Worm (Caenorhabditis elegans) whole organism, L4 larva: ENCODE data around the gene sru-35.
A peak's percentile ranks its signal among the peaks of the same experiment; 100 is the strongest.

Experiments used
- F10B5.3 ChIP-seq: sonication (generic microtip); optimal IDR thresholded peaks from 2 replicates; lab custom pipeline; 2016; ENCODE audit warnings: mild to moderate bottlenecking, missing genetic modification characterization, missing compliant biosample characterization
- F26F4.8 ChIP-seq: fragments of 200-800 bp; sonication (Bioruptor generic); conservative IDR thresholded peaks from 2 replicates; pipeline ENCODE4 v1.3.6; 2022; ENCODE audit warnings: missing genetic modification characterization, missing compliant biosample characterization
- F44E2.7 ChIP-seq: fragments of 200-800 bp; sonication (Bioruptor generic); IDR thresholded peaks from 2 replicates; pipeline ENCODE4 v2.1.2; 2022; ENCODE audit warnings: missing genetic modification characterization, missing compliant biosample characterization
- F49E8.2 ChIP-seq: sonication (generic microtip); optimal IDR thresholded peaks from 2 replicates; lab custom pipeline; 2016; ENCODE audit warnings: missing compliant biosample characterization, mild to moderate bottlenecking, missing genetic modification characterization, borderline replicate concordance
- T20F7.1 ChIP-seq: fragments of 200-800 bp; sonication (Bioruptor generic); optimal IDR thresholded peaks from 2 replicates; lab custom pipeline; 2018; ENCODE audit warnings: mild to moderate bottlenecking, missing genetic modification characterization, missing compliant biosample characterization
- T26A8.4 ChIP-seq: fragments of 200-800 bp; sonication (Bioruptor generic); IDR thresholded peaks from 2 replicates; pipeline ENCODE4 v1.3.6; 2022; ENCODE audit warnings: missing genetic modification characterization, missing compliant biosample characterization
- Y48G9A.11 ChIP-seq: fragments of 200-800 bp; sonication (Bioruptor generic); IDR thresholded peaks from 2 replicates; pipeline ENCODE4 v1.3.6; 2022; ENCODE audit warnings: missing genetic modification reagents, missing genetic modification characterization, missing compliant biosample characterization
- ZK546.5 ChIP-seq, 2 experiments: sonication (generic microtip); optimal IDR thresholded peaks; 2 replicates each; lab custom pipeline; 2017; ENCODE audit warnings: missing biosample characterization in 2 of 2, missing genetic modification characterization in 2 of 2
- aha-1 ChIP-seq: fragments of 150-350 bp; peaks from one replicate; lab custom pipeline; 2014; ENCODE audit warnings: missing biosample characterization, missing genetic modification characterization
- aly-2 ChIP-seq: sonication (generic microtip); optimal IDR thresholded peaks from 2 replicates; lab custom pipeline; 2018; ENCODE audit warnings: missing biosample characterization, missing genetic modification characterization
- ceh-62 ChIP-seq: sonication (generic microtip); optimal IDR thresholded peaks from 2 replicates; lab custom pipeline; 2017; ENCODE audit warnings: missing biosample characterization, missing genetic modification characterization
- ceh-82 ChIP-seq: sonication (generic microtip); optimal IDR thresholded peaks from 2 replicates; lab custom pipeline; 2017; ENCODE audit warnings: missing biosample characterization, missing genetic modification characterization
- daf-16 ChIP-seq, 3 experiments: sonication (generic microtip); optimal IDR thresholded peaks; 2 replicates each; lab custom pipeline; 2016 to 2017; ENCODE audit warnings: missing genetic modification characterization in 3 of 3, missing genetic modification reagents in 3 of 3, mild to moderate bottlenecking in 2 of 3, missing compliant biosample characterization in 2 of 3, missing biosample characterization in 1 of 3, moderate library complexity in 1 of 3
- dmd-8 ChIP-seq: fragments of 200-800 bp; sonication (Bioruptor generic); IDR thresholded peaks from 2 replicates; pipeline ENCODE4 v1.3.6; 2022; ENCODE audit warnings: missing genetic modification characterization, missing compliant biosample characterization
- egl-27 ChIP-seq: sonication (generic microtip); optimal IDR thresholded peaks from 3 replicates; lab custom pipeline; 2017; ENCODE audit warnings: missing biosample characterization, missing genetic modification reagents, missing genetic modification characterization
- egl-43 ChIP-seq: fragments of 200-800 bp; sonication (Bioruptor generic); IDR thresholded peaks from 2 replicates; pipeline ENCODE4 v1.3.6; 2022; ENCODE audit warnings: missing genetic modification reagents, missing genetic modification characterization, missing compliant biosample characterization
- fkh-10 ChIP-seq: fragments of 150-350 bp; optimal IDR thresholded peaks from 2 replicates; lab custom pipeline; 2014; ENCODE audit warnings: missing biosample characterization, missing genetic modification reagents, missing genetic modification characterization
- hif-1 ChIP-seq, 2 experiments: sonication (generic microtip); optimal IDR thresholded peaks; 2 replicates each; lab custom pipeline; 2016 to 2017; ENCODE audit warnings: missing compliant biosample characterization in 2 of 2, missing genetic modification characterization in 2 of 2, missing genetic modification reagents in 2 of 2, missing genotype in 2 of 2, mild to moderate bottlenecking in 1 of 2
- hlh-30 ChIP-seq: sonication (generic microtip); optimal IDR thresholded peaks from 2 replicates; lab custom pipeline; 2017; ENCODE audit warnings: antibody characterized with exemption, mild to moderate bottlenecking, missing genetic modification characterization, missing compliant biosample characterization; ENCODE audit not compliant: insufficient read depth
- lin-13 ChIP-seq: fragments of 150-350 bp; optimal IDR thresholded peaks from 2 replicates; lab custom pipeline; 2014; ENCODE audit warnings: missing biosample characterization, missing genetic modification reagents, missing genetic modification characterization
- lir-3 ChIP-seq: sonication (generic microtip); optimal IDR thresholded peaks from 2 replicates; lab custom pipeline; 2016; ENCODE audit warnings: mild to moderate bottlenecking, missing genetic modification characterization, missing compliant biosample characterization
- lsy-2 ChIP-seq, 2 experiments: fragments of 150-350 bp in 1 of 2; sonication (generic microtip) in 1 of 2; optimal IDR thresholded peaks; 2 replicates each; lab custom pipeline; 2014 to 2017; ENCODE audit warnings: missing biosample characterization in 2 of 2, missing genetic modification characterization in 2 of 2
- madf-5 ChIP-seq, 2 experiments: fragments of 200-800 bp; sonication (Bioruptor generic); IDR thresholded peaks; 2 replicates each; pipeline ENCODE4 v1.3.6; 2022; ENCODE audit warnings: missing compliant biosample characterization in 2 of 2, missing genetic modification characterization in 2 of 2
- madf-9 ChIP-seq: fragments of 200-800 bp; sonication (Bioruptor generic); conservative IDR thresholded peaks from 2 replicates; pipeline ENCODE4 v1.3.6; 2022; ENCODE audit warnings: missing genetic modification reagents, missing genetic modification characterization, missing compliant biosample characterization
- mxl-3 ChIP-seq: fragments of 200-800 bp; sonication (Bioruptor generic); optimal IDR thresholded peaks from 2 replicates; lab custom pipeline; 2018; ENCODE audit warnings: mild to moderate bottlenecking, missing genetic modification characterization, missing compliant biosample characterization
- nhr-25 ChIP-seq: sonication (generic microtip); optimal IDR thresholded peaks from 2 replicates; lab custom pipeline; 2017; ENCODE audit warnings: missing genetic modification characterization, mild to moderate bottlenecking, missing compliant biosample characterization, antibody characterized with exemption, moderate library complexity, borderline replicate concordance; ENCODE audit not compliant: insufficient read depth
- nhr-28 ChIP-seq: fragments of 150-350 bp; optimal IDR thresholded peaks from 2 replicates; lab custom pipeline; 2014; ENCODE audit warnings: missing biosample characterization, missing genetic modification characterization
- nhr-42 ChIP-seq: fragments of 200-800 bp; sonication (Bioruptor generic); IDR thresholded peaks from 2 replicates; pipeline ENCODE4 v1.3.6; 2022; ENCODE audit warnings: missing genetic modification characterization, missing compliant biosample characterization
- nhr-48 ChIP-seq: sonication (generic microtip); optimal IDR thresholded peaks from 2 replicates; lab custom pipeline; 2016; ENCODE audit warnings: mild to moderate bottlenecking, missing genetic modification characterization, missing compliant biosample characterization
- nhr-6 ChIP-seq: fragments of 150-350 bp; optimal IDR thresholded peaks from 2 replicates; lab custom pipeline; 2014; ENCODE audit warnings: missing biosample characterization, missing genetic modification characterization
- pqm-1 ChIP-seq: sonication (generic microtip); optimal IDR thresholded peaks from 2 replicates; lab custom pipeline; 2017; ENCODE audit warnings: missing biosample characterization, missing genetic modification characterization
- saeg-2 ChIP-seq: fragments of 200-800 bp; sonication (Bioruptor generic); IDR thresholded peaks from 2 replicates; pipeline ENCODE4 v1.3.6; 2022; ENCODE audit warnings: missing genetic modification reagents, missing genetic modification characterization, missing compliant biosample characterization
- set-16 ChIP-seq: fragments of 200-800 bp; sonication (Bioruptor generic); IDR thresholded peaks from 2 replicates; pipeline ENCODE4 v1.3.6; 2022; ENCODE audit warnings: missing genetic modification reagents, missing genetic modification characterization, missing compliant biosample characterization
- skn-1 ChIP-seq: fragments of 150-350 bp; optimal IDR thresholded peaks from 2 replicates; lab custom pipeline; 2014; ENCODE audit warnings: missing biosample characterization, missing genetic modification characterization
- snpc-4 ChIP-seq: fragments of 150-350 bp; optimal IDR thresholded peaks from 2 replicates; lab custom pipeline; 2014; ENCODE audit warnings: missing biosample characterization, missing genetic modification characterization
- spr-3 ChIP-seq: fragments of 200-800 bp; sonication (Bioruptor generic); optimal IDR thresholded peaks from 2 replicates; lab custom pipeline; 2018; ENCODE audit warnings: mild to moderate bottlenecking, missing genetic modification characterization, missing compliant biosample characterization
- zfp-3 ChIP-seq: fragments of 200-800 bp; sonication (Bioruptor generic); conservative IDR thresholded peaks from 2 replicates; pipeline ENCODE4 v1.3.6; 2022; ENCODE audit warnings: missing genetic modification reagents, missing genetic modification characterization, missing compliant biosample characterization

The sru-35 gene

DNA sequence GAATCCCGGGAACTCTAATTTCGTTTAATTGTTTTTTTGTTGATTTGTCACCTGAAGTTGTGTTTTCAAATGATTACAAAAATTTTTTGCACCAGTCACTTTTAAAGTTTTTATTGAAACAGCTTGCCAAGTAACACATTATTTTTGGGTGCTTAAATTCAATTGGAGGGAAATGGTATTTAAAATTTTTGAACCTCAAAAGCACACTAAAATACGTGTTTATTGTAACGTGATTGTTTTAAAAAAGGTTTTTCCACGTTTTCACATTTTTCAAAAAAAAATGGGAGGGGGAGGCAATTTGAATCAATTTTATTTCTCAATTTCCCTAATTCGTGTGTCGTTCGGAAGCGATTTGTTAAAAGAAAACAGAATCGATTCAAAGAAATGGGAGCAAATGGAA, 31.1 kb upstream of the sru-35 start, which contains the start of gene T28C6.5:
T28C6.5 (plus strand) TSS at position 301 of the 400 bp plus-strand sequence.
- no peak for TF ChIP-seq egl-27 (tag; lab: Kevin White, UChicago)

DNA sequence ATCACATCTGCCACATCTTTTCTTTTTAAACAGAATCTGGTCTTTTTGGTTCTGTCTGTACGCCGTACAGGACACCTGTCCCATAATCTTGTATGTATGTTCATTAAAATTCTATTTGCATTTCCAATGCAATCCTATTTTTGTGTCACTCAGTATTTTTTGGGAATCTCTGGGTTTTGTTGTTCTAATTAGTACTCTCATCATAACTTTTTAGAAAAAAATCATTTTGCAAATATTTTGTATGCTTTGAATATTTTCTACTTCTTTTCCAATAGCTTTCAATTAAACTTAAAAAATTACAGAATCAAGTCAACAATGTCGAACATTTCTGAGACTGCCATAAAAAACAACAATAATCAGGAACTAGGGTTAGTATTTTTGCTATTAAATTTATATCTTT, 30.0 kb upstream of the sru-35 start, which contains the start of gene T28C6.3:
T28C6.3 (plus strand) TSS at position 301 of the 400 bp plus-strand sequence.
- no peak for TF ChIP-seq F44E2.7 (GFP tag; lab: Robert Waterston, UW)
- TF ChIP-seq lsy-2 (tag; optimal IDR thresholded peaks at IDR 0.05; lab: Kevin White, UChicago) = no peak
- TF ChIP-seq mxl-3 = no peak
- TF ChIP-seq T20F7.1 (GFP tag; lab: Kevin White, UChicago) = no peak
- no peak for TF ChIP-seq T26A8.4
- no peak for TF ChIP-seq aly-2 (tag; lab: Kevin White, UChicago)
- no peak for TF ChIP-seq fkh-10 (GFP tag; lab: Kevin White, UChicago)
- TF ChIP-seq nhr-42 (GFP tag; lab: Robert Waterston, UW) = no peak
- TF ChIP-seq skn-1 (tag; lab: Kevin White, UChicago) = no peak
- no peak for TF ChIP-seq nhr-28 (tag; lab: Kevin White, UChicago)
- TF ChIP-seq saeg-2 = no peak
- TF ChIP-seq daf-16 (GFP tag; optimal IDR thresholded peaks at IDR 0.05; lab: Kevin White, UChicago) = no peak
- no peak for TF ChIP-seq daf-16 (tag; optimal IDR thresholded peaks at IDR 0.05; lab: Kevin White, UChicago)
- TF ChIP-seq, all 104 proteins: peak for 0

DNA sequence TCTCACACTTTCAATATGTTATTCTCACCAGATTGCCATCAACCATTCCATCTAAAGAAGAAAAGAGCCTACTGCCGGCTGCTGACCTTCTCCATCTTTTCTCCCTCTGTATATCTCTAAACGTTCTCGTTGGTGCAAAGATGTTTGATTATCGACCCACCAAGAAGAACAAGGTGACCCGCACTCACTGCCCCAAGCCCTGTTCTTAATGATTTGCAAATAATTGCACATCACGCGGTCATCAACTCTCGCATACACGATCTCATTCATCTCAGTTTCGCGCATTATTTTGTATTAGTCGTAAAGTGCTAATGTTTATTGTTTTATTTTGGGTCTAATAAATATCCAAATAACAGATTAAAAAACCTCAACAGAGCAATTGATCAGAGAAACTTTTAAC, 29.4 kb upstream of the sru-35 start:
- TF ChIP-seq lir-3 (tag; lab: Kevin White, UChicago) (no peak), ceh-82 (tag; lab: Kevin White, UChicago) (no peak), zfp-3 (GFP tag; lab: Robert Waterston, UW) (no peak), Y48G9A.11 (no peak), F26F4.8 (GFP tag; lab: Robert Waterston, UW) (no peak), T20F7.1 (GFP tag; lab: Kevin White, UChicago) (no peak), ceh-62 (tag; lab: Kevin White, UChicago) (no peak), snpc-4 (tag; lab: Kevin White, UChicago) (no peak), fkh-10 (GFP tag; lab: Kevin White, UChicago) (no peak), madf-5 (GFP tag; IDR thresholded peaks at IDR 0.05; lab: Robert Waterston, UW) (no peak), saeg-2 (no peak)

DNA sequence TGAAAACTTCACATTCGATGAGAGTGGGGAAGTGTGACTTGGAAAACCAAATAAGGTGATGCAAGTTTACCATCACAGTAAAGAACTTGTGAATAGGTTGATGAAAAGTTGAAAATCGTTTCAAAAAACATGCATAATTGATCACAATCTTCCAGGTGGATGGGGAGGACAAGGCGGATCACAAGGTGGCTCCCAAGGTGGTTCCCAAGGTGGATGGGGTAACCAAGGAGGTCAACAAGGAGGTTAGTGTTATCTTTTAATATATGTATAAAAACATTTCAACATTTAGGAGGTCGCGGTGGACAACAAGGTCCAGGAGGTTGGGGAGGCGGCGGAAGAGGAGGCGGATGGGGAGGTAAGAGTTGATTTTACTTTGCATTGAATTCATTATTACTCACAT, 27.6 kb upstream of the sru-35 start, which contains the start of gene T28C6.10:
T28C6.10 (plus strand) TSS at position 301 of the 400 bp plus-strand sequence.
- no peak for TF ChIP-seq nhr-48 (tag; lab: Kevin White, UChicago)

DNA sequence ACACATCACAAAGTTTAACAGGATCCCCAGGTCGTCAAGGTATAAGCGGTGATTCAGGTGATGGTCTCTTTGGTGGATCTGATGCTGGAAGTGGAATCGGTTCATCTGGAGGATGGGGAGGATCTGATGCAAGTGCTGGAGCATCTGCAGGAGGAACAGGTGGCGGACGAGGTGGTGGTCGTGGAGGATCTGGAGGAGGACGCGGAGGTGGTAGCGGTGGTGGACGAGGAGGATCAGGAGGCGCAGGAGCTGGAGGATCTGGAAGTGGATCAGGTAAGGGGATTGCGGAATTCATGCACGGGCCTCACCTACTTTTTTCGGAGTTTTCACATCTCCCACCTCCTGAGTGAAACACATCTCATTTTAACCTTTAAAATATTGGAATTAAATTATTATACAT, 26.6 kb upstream of the sru-35 start:
- 0 out of 2 replicates have a peak, but pooled peaks have one; percentile 7 for TF ChIP-seq dmd-8
- peak; percentile 93; the same call in 1 of the 2 replicates for TF ChIP-seq set-16 (GFP tag; lab: Robert Waterston, UW)
- no peak for TF ChIP-seq nhr-25 (tag; lab: Kevin White, UChicago)
- TF ChIP-seq aha-1 (tag; lab: Kevin White, UChicago) = no peak

DNA sequence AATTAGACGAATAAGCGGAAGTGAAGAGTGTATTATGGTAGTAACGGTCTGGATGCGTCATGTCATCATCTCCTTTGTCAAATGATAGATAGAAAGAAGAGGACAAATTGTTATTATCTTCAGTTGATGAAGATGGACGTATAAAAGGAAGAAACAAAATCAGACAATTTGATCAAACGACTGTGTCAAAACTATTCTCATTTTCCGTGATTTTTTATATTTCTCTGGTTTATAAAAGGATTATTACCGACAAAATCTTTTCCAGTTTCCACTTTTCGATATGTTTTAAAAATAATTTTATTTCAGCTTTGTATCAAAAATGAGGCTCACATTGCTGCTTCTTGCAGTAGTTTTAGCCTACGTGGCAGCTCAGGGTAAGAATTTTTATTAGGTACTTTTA, 26.0 kb upstream of the sru-35 start, which contains the start of gene grsp-2:
grsp-2 (plus strand) TSS at position 301 of the 400 bp plus-strand sequence.
- no peak for TF ChIP-seq madf-9 (GFP tag; lab: Robert Waterston, UW)
- no peak for TF ChIP-seq egl-43
- no peak for TF ChIP-seq hif-1 (tag; optimal IDR thresholded peaks at IDR 0.05; lab: Kevin White, UChicago)
- no peak for TF ChIP-seq pqm-1
- TF ChIP-seq ZK546.5 (tag; optimal IDR thresholded peaks at IDR 0.05; lab: Kevin White, UChicago) = no peak
- TF ChIP-seq egl-27 (tag; lab: Kevin White, UChicago) = no peak
- no peak for TF ChIP-seq hlh-30 (tag; lab: Kevin White, UChicago)
- TF ChIP-seq lin-13 (GFP tag; lab: Kevin White, UChicago) = no peak
- TF ChIP-seq spr-3 (GFP tag; lab: Kevin White, UChicago) = no peak
- no peak for TF ChIP-seq ceh-62 (tag; lab: Kevin White, UChicago)
- no peak for TF ChIP-seq nhr-6 (tag; lab: Kevin White, UChicago)
- TF ChIP-seq F10B5.3 (tag; lab: Kevin White, UChicago) = no peak
- TF ChIP-seq F49E8.2 (tag; lab: Kevin White, UChicago) = no peak
- TF ChIP-seq, all 104 proteins: peak for 0
